Worm (Caenorhabditis elegans): Measurements from ENCODE around the gene ncs-7.

Gene ncs-7

DNA sequence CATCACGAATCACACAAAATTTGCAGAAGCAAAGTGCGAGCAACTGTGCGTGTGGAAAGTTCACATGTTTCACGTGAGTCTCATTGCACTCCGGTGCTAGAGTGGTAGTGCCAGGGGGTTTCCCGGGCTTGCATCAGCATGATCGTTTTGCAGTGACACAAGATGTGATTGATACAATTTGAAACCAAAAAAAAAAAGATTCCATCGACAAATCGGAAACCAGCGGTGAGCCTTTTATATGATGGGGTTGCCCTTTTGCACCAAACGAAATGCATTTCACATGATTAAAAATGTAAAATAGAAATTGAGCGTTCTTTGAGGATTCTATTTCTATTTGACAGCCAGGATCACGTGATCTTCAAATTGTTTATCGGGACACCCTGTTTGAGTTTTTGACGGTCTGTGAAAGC, 22.0 kb downstream of the ncs-7 start (continued):
- TF ChIP-seq isw-1 (GFP tag; IDR thresholded peaks at IDR 0.05) (no peak), skn-1 (tag; optimal IDR thresholded peaks at IDR 0.05) (no peak), tlp-1 (tag; optimal IDR thresholded peaks at IDR 0.05) (no peak), nhr-90 (tag; optimal IDR thresholded peaks at IDR 0.05; ENCODE audit: poor library complexity) (peak; percentile 51), egl-27 (tag; optimal IDR thresholded peaks at IDR 0.05) (no peak), nhr-12 (tag; optimal IDR thresholded peaks at IDR 0.05) (no peak), fkh-4 (tag; optimal IDR thresholded peaks at IDR 0.05; ENCODE audit: borderline replicate concordance) (no peak), lin-39 (tag; optimal IDR thresholded peaks at IDR 0.05) (no peak), nhr-19 (GFP tag; conservative IDR thresholded peaks at IDR 0.05) (peak; percentile 85), zip-4 (GFP tag; optimal IDR thresholded peaks at IDR 0.05) (no peak), alr-1 (tag; optimal IDR thresholded peaks at IDR 0.05; ENCODE audit: borderline replicate concordance) (no peak), pag-3 (tag; optimal IDR thresholded peaks at IDR 0.05; ENCODE audit: borderline replicate concordance, insufficient read depth) (no peak), snu-23 (GFP tag; optimal IDR thresholded peaks at IDR 0.05) (peak; percentile 60), ceh-63 (GFP tag; optimal IDR thresholded peaks at IDR 0.05) (no peak), fkh-8 (tag; optimal IDR thresholded peaks at IDR 0.05) (no peak), F16B12.6 (tag; optimal IDR thresholded peaks at IDR 0.05) (no peak), ama-1 (optimal IDR thresholded peaks at IDR 0.05) (no peak), egl-13 (tag; optimal IDR thresholded peaks at IDR 0.05) (no peak), irx-1 (tag; optimal IDR thresholded peaks at IDR 0.05) (peak; percentile 20), jun-1 (tag; optimal IDR thresholded peaks at IDR 0.05) (no peak), vab-15 (tag; optimal IDR thresholded peaks at IDR 0.05) (no peak), ets-5 (GFP tag; IDR thresholded peaks at IDR 0.05) (no peak), C16A3.4 (tag; optimal IDR thresholded peaks at IDR 0.05) (no peak), efl-3 (GFP tag; optimal IDR thresholded peaks at IDR 0.05) (no peak), ztf-11 (tag; optimal IDR thresholded peaks at IDR 0.05) (no peak), ceh-90 (tag; optimal IDR thresholded peaks at IDR 0.05) (no peak), ceh-82 (tag; optimal IDR thresholded peaks at IDR 0.05) (no peak), unc-98 (GFP tag; IDR thresholded peaks at IDR 0.05) (no peak), hlh-4 (tag; optimal IDR thresholded peaks at IDR 0.05) (no peak), lin-13 (GFP tag; optimal IDR thresholded peaks at IDR 0.05) (no peak), mdl-1 (tag; optimal IDR thresholded peaks at IDR 0.05) (peak in 1 of 2 experiments; percentile 64), snpc-4 (tag; optimal IDR thresholded peaks at IDR 0.05) (no peak), mep-1 (tag; optimal IDR thresholded peaks at IDR 0.05) (peak; percentile 30), unc-130 (tag; optimal IDR thresholded peaks at IDR 0.05) (no peak), nhr-28 (tag; optimal IDR thresholded peaks at IDR 0.05) (no peak), lin-35 (GFP tag; optimal IDR thresholded peaks at IDR 0.05) (peak in 1 of 2 experiments; percentile 60), hlh-17 (GFP tag; optimal IDR thresholded peaks at IDR 0.05; ENCODE audit: borderline replicate concordance) (no peak), nhr-77 (tag; optimal IDR thresholded peaks at IDR 0.05) (no peak), C34B4.2 (tag; optimal IDR thresholded peaks at IDR 0.05) (no peak), hpl-2 (GFP tag; optimal IDR thresholded peaks at IDR 0.05) (no peak), tbx-2 (tag; optimal IDR thresholded peaks at IDR 0.05) (peak; percentile 48), swsn-7 (tag; optimal IDR thresholded peaks at IDR 0.05) (no peak), ceh-88 (GFP tag; IDR thresholded peaks at IDR 0.05) (no peak), nhr-85 (tag) (peak; percentile 79), mef-2 (tag; optimal IDR thresholded peaks at IDR 0.05) (no peak), mab-9 (GFP tag; IDR thresholded peaks at IDR 0.05) (no peak), elt-2 (tag; optimal IDR thresholded peaks at IDR 0.05) (peak; percentile 45), dsc-1 (tag; optimal IDR thresholded peaks at IDR 0.05) (no peak), ztf-4 (tag; optimal IDR thresholded peaks at IDR 0.05) (no peak), zag-1 (tag; optimal IDR thresholded peaks at IDR 0.05) (no peak), pax-3 (tag; optimal IDR thresholded peaks at IDR 0.05) (no peak), Y116A8C.19 (tag; optimal IDR thresholded peaks at IDR 0.05; ENCODE audit: borderline replicate concordance) (no peak), efl-1 (optimal IDR thresholded peaks at IDR 0.05) (no peak), efl-1 (GFP tag; optimal IDR thresholded peaks at IDR 0.05 in 1 of 2) (peak in 1 of 2 experiments; percentile 86)

Data from whole organism, L1 larva.